Worm (Caenorhabditis elegans) whole organism, late embryonic: ENCODE data around the gene ceh-38.

Experiments used
- C08G9.2 ChIP-seq: sonication (generic microtip); optimal IDR thresholded peaks from 2 replicates; lab custom pipeline; 2016; ENCODE audit warnings: mild to moderate bottlenecking, missing genetic modification characterization, moderate library complexity, missing compliant biosample characterization
- C38D4.7 ChIP-seq: fragments of 200-800 bp; sonication (Bioruptor generic); optimal IDR thresholded peaks from 2 replicates; lab custom pipeline; 2018; ENCODE audit warnings: mild to moderate bottlenecking, missing genetic modification characterization, moderate library complexity, missing compliant biosample characterization
- F13H6.1 ChIP-seq: sonication (generic microtip); optimal IDR thresholded peaks from 2 replicates; lab custom pipeline; 2016; ENCODE audit warnings: missing genetic modification characterization, missing compliant biosample characterization
- K02D7.2 ChIP-seq: sonication (generic microtip); optimal IDR thresholded peaks from 2 replicates; lab custom pipeline; 2017; ENCODE audit warnings: mild to moderate bottlenecking, missing genetic modification characterization, missing compliant biosample characterization
- T23F11.4 ChIP-seq: fragments of 200-800 bp; sonication (Bioruptor generic); optimal IDR thresholded peaks from 2 replicates; lab custom pipeline; 2018; ENCODE audit warnings: mild to moderate bottlenecking, missing genetic modification characterization, missing compliant biosample characterization
- ceh-14 ChIP-seq: sonication (generic microtip); optimal IDR thresholded peaks from 2 replicates; lab custom pipeline; 2016; ENCODE audit warnings: missing genotype, missing genetic modification characterization, missing compliant biosample characterization
- ceh-18 ChIP-seq: sonication (generic microtip); optimal IDR thresholded peaks from 2 replicates; lab custom pipeline; 2016; ENCODE audit warnings: missing genetic modification characterization, missing compliant biosample characterization
- ceh-2 ChIP-seq: sonication (generic microtip); optimal IDR thresholded peaks from 2 replicates; lab custom pipeline; 2016; ENCODE audit warnings: missing genotype, missing genetic modification characterization, missing compliant biosample characterization
- ceh-24 ChIP-seq: sonication (generic microtip); optimal IDR thresholded peaks from 2 replicates; lab custom pipeline; 2016; ENCODE audit warnings: mild to moderate bottlenecking, missing genetic modification characterization, missing compliant biosample characterization
- ceh-31 ChIP-seq: sonication (generic microtip); optimal IDR thresholded peaks from 2 replicates; lab custom pipeline; 2016; ENCODE audit warnings: missing genetic modification characterization, missing compliant biosample characterization
- ceh-34 ChIP-seq: sonication (generic microtip); optimal IDR thresholded peaks from 2 replicates; lab custom pipeline; 2016; ENCODE audit warnings: mild to moderate bottlenecking, missing genetic modification characterization, missing compliant biosample characterization
- ceh-48 ChIP-seq: sonication (generic microtip); optimal IDR thresholded peaks from 2 replicates; lab custom pipeline; 2016; ENCODE audit warnings: missing genetic modification characterization, inconsistent platforms, missing compliant biosample characterization
- ceh-9 ChIP-seq: sonication (generic microtip); optimal IDR thresholded peaks from 2 replicates; lab custom pipeline; 2016; ENCODE audit warnings: mild to moderate bottlenecking, missing genetic modification characterization, inconsistent platforms, missing compliant biosample characterization
- dmd-4 ChIP-seq: sonication (generic microtip); optimal IDR thresholded peaks from 2 replicates; lab custom pipeline; 2016; ENCODE audit warnings: borderline replicate concordance, missing genetic modification characterization, missing compliant biosample characterization
- elt-2 ChIP-seq: sonication (generic microtip); optimal IDR thresholded peaks from 2 replicates; lab custom pipeline; 2016; ENCODE audit warnings: missing genetic modification reagents, missing genetic modification characterization, missing compliant biosample characterization
- elt-4 ChIP-seq: sonication (generic microtip); optimal IDR thresholded peaks from 2 replicates; lab custom pipeline; 2016; ENCODE audit warnings: missing genetic modification characterization, missing compliant biosample characterization
- ets-4 ChIP-seq: sonication (generic microtip); optimal IDR thresholded peaks from 2 replicates; lab custom pipeline; 2016; ENCODE audit warnings: missing genetic modification characterization, missing compliant biosample characterization
- eyg-1 ChIP-seq: sonication (generic microtip); optimal IDR thresholded peaks from 2 replicates; lab custom pipeline; 2016; ENCODE audit warnings: missing genotype, missing genetic modification characterization, missing compliant biosample characterization
- fkh-6 ChIP-seq: sonication (generic microtip); optimal IDR thresholded peaks from 2 replicates; lab custom pipeline; 2016; ENCODE audit warnings: missing genetic modification characterization, missing compliant biosample characterization
- gmeb-2 ChIP-seq: sonication (generic microtip); optimal IDR thresholded peaks from 2 replicates; lab custom pipeline; 2016; ENCODE audit warnings: missing genetic modification characterization, inconsistent platforms, missing compliant biosample characterization
- hlh-13 ChIP-seq: fragments of 200-800 bp; sonication (Bioruptor generic); optimal IDR thresholded peaks from 2 replicates; lab custom pipeline; 2018; ENCODE audit warnings: mild to moderate bottlenecking, missing genetic modification characterization, missing compliant biosample characterization
- hlh-15 ChIP-seq: sonication (generic microtip); optimal IDR thresholded peaks from 2 replicates; lab custom pipeline; 2016; ENCODE audit warnings: missing genetic modification characterization, missing compliant biosample characterization
- hlh-6 ChIP-seq: sonication (generic microtip); optimal IDR thresholded peaks from 2 replicates; lab custom pipeline; 2016; ENCODE audit warnings: missing genotype, missing genetic modification characterization, missing compliant biosample characterization
- hlh-8 ChIP-seq: sonication (generic microtip); optimal IDR thresholded peaks from 2 replicates; lab custom pipeline; 2016; ENCODE audit warnings: missing genotype, missing genetic modification characterization, missing compliant biosample characterization
- lim-6 ChIP-seq: sonication (generic microtip); optimal IDR thresholded peaks from 2 replicates; lab custom pipeline; 2016; ENCODE audit warnings: missing genetic modification characterization, missing compliant biosample characterization
- lin-11 ChIP-seq: fragments of 200-800 bp; sonication (Bioruptor generic); optimal IDR thresholded peaks from 2 replicates; lab custom pipeline; 2018; ENCODE audit warnings: mild to moderate bottlenecking, missing genetic modification characterization, missing compliant biosample characterization
- mec-3 ChIP-seq: sonication (generic microtip); optimal IDR thresholded peaks from 2 replicates; lab custom pipeline; 2016; ENCODE audit warnings: borderline replicate concordance, missing genetic modification characterization, missing compliant biosample characterization
- nfya-1 ChIP-seq: sonication (generic microtip); optimal IDR thresholded peaks from 2 replicates; lab custom pipeline; 2017; ENCODE audit warnings: missing genetic modification characterization, mild to moderate bottlenecking, missing compliant biosample characterization, antibody characterized with exemption, moderate library complexity
- nhr-232 ChIP-seq: sonication (generic microtip); optimal IDR thresholded peaks from 2 replicates; lab custom pipeline; 2016; ENCODE audit warnings: missing genetic modification characterization, missing compliant biosample characterization
- pat-9 ChIP-seq: fragments of 200-800 bp; sonication (Bioruptor generic); optimal IDR thresholded peaks from 2 replicates; lab custom pipeline; 2018; ENCODE audit warnings: mild to moderate bottlenecking, missing genetic modification characterization, moderate library complexity, missing compliant biosample characterization
- pqm-1 ChIP-seq: sonication (generic microtip); optimal IDR thresholded peaks from 2 replicates; lab custom pipeline; 2016; ENCODE audit warnings: missing genetic modification characterization, missing compliant biosample characterization
- ref-2 ChIP-seq: sonication (generic microtip); optimal IDR thresholded peaks from 2 replicates; lab custom pipeline; 2016; ENCODE audit warnings: missing genetic modification characterization, missing compliant biosample characterization
- rnt-1 ChIP-seq: sonication (generic microtip); optimal IDR thresholded peaks from 2 replicates; lab custom pipeline; 2016; ENCODE audit warnings: missing genetic modification characterization, missing compliant biosample characterization
- sdc-2 ChIP-seq: sonication (generic microtip); optimal IDR thresholded peaks from 2 replicates; lab custom pipeline; 2016; ENCODE audit warnings: missing genotype, missing genetic modification characterization, missing compliant biosample characterization
- sox-2 ChIP-seq: fragments of 200-800 bp; sonication (Bioruptor generic); IDR thresholded peaks from 2 replicates; pipeline ENCODE4 v1.3.6; 2022; ENCODE audit warnings: missing genetic modification reagents, missing genetic modification characterization, missing compliant biosample characterization
- tbx-2 ChIP-seq: sonication (generic microtip); optimal IDR thresholded peaks from 2 replicates; lab custom pipeline; 2016; ENCODE audit warnings: missing genetic modification characterization, missing compliant biosample characterization
- unc-3 ChIP-seq, 2 experiments: fragments of 200-800 bp in 1 of 2; sonication (Bioruptor generic) in 1 of 2; sonication (generic microtip) in 1 of 2; conservative IDR thresholded peaks in 1 of 2; optimal IDR thresholded peaks in 1 of 2; 2 replicates each; pipeline versions ENCODE4 v1.3.6 to Lab custom; 2016 to 2022; ENCODE audit warnings: missing compliant biosample characterization in 2 of 2, missing genetic modification characterization in 2 of 2, missing genetic modification reagents in 1 of 2
- unc-42 ChIP-seq: sonication (generic microtip); optimal IDR thresholded peaks from 2 replicates; lab custom pipeline; 2016; ENCODE audit warnings: missing genotype, missing genetic modification characterization, missing compliant biosample characterization
- unc-55 ChIP-seq: sonication (generic microtip); optimal IDR thresholded peaks from 2 replicates; lab custom pipeline; 2017; ENCODE audit warnings: missing biosample characterization, missing genetic modification reagents, missing genetic modification characterization
- unc-86 ChIP-seq: sonication (generic microtip); optimal IDR thresholded peaks from 2 replicates; lab custom pipeline; 2016; ENCODE audit warnings: missing genetic modification characterization, missing compliant biosample characterization

ceh-38 gene

DNA sequence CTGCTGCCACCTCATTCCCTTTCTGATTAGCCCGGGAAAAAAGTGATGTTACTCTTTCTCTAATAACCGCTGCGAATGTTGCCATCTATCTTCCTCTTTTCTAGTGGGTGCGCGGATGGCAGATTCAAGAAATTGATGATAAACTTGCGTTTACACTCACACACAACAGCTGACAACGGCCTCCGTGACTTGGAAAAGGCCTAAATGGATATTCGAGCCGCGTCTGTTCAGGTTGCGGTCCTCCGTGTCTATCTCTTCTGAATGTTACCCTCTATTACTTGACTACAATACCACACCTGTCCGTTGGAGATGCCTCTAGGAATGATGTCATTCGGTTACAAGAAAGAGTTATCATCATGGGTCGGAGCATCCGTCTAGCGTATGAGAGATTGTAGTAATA, 14.8 kb upstream of the ceh-38 start:
- TF ChIP-seq pat-9 (tag; lab: Kevin White, UChicago) (no peak), ceh-31 (no peak), rnt-1 (tag; lab: Kevin White, UChicago) (no peak), pqm-1 (tag; lab: Kevin White, UChicago) (no peak)

DNA sequence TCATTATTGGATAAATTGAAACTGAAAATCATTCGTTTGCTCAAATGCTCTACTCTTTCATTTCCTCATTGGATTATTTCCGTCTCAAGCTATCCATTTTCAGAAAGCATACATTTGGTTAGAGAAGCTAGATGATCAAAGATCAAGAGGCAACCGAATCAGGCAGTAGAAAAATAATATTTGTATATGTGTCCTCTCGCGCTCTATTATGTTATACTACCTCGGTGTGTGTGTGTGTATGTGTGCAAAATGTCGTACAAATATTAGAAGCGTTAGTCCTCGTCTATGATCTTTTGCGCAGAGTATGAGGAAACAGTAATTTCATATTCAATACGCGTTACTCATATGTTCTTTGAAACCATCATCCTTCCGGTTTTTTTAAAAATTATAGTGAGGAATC, 14.3 kb upstream of the ceh-38 start:
- TF ChIP-seq dmd-4 (tag; lab: Kevin White, UChicago): no peak
- TF ChIP-seq tbx-2 (tag; lab: Kevin White, UChicago): peak; percentile 41
- no peak for TF ChIP-seq lim-6 (tag; lab: Kevin White, UChicago)
- TF ChIP-seq nhr-232 (tag; lab: Kevin White, UChicago): no peak
- no peak for TF ChIP-seq hlh-13 (GFP tag; lab: Kevin White, UChicago)
- TF ChIP-seq pat-9 (tag; lab: Kevin White, UChicago): no peak

DNA sequence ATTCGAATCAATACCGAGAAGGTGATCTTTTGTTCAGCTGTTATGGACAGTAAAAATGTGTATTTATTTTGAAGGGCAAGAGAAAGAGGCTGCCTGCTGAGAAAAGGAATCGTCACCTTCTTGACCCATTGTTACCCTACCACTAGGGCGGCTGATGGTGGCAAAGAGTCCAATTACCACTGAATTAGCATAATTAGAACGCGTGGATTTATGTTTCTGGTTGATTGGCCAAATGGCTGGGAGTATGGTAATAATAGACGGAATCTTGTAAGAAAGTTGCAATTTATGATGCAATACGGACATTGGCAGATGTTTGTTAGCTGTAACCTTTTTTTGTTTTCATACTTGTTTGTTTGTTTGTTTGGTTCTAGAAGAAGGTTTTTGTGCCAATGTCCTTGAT, 11.5 kb upstream of the ceh-38 start:
- TF ChIP-seq ceh-34 (tag; lab: Kevin White, UChicago) (peak; percentile 14), ets-4 (tag; lab: Kevin White, UChicago) (no peak), tbx-2 (tag; lab: Kevin White, UChicago) (no peak), T23F11.4 (no peak), ceh-31 (peak; percentile 71), unc-42 (tag; lab: Kevin White, UChicago) (peak; percentile 9), unc-55 (GFP tag; lab: Kevin White, UChicago) (no peak), sox-2 (GFP tag; lab: Robert Waterston, UW) (peak; percentile 63; the same call in 1 of the 2 replicates), ceh-14 (tag; lab: Kevin White, UChicago) (no peak), ref-2 (tag; lab: Kevin White, UChicago) (peak; percentile 41), gmeb-2 (tag; lab: Kevin White, UChicago) (no peak), rnt-1 (tag; lab: Kevin White, UChicago) (no peak)

DNA sequence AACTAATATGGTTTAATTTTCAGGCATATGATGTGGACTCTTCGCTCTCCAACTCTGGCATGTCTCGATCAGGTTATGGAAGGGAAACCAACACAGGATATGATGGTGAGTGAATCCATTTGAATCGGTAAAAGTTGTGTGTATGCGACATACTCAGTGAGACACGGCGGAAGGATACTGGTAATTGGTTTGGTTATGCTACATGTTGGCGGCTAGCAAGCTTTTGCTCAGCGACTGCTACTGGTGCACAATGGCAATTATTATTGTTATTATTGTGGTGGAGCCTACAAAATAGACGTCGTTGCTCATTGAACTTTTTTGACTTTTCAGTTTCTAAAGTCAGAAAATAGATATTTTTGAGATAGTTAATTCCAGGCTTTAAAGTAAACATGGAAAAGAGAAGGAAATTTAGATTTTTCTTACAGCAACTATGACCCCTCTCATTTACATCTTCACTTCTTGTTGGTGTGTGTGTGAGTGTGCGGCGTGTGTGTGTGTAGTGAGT, 10.5 kb upstream of the ceh-38 start:
- TF ChIP-seq ceh-9 (tag; lab: Kevin White, UChicago) (no peak), nfya-1 (tag; lab: Kevin White, UChicago) (peak; percentile 1), unc-42 (tag; lab: Kevin White, UChicago) (peak; percentile 67), pqm-1 (tag; lab: Kevin White, UChicago) (no peak), ceh-24 (no peak), unc-86 (tag; lab: Kevin White, UChicago) (no peak), lim-6 (tag; lab: Kevin White, UChicago) (no peak), ceh-48 (tag; lab: Kevin White, UChicago) (no peak), elt-4 (tag; lab: Kevin White, UChicago) (no peak), hlh-15 (no peak), ceh-18 (tag; lab: Kevin White, UChicago) (no peak), hlh-6 (tag; lab: Kevin White, UChicago) (no peak), fkh-6 (tag; lab: Kevin White, UChicago) (no peak), lin-11 (no peak)

DNA sequence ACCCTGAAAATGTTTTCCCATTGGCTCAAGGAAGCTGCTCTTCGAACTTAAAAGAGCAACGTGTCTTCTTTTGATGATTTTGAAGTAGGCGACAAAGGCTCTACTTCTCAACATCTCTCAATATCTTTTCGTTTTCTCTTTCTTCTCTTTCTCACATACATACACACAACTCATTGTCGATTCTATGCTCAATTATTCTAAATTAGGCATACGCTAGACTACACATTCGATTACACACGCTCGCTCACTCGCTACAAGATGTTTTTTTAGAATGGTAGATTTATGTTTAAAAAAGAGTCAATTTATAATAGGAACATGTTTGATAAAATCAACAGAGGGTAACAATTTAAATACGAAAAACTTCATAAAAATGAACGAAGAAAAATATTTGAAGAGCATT, 9.8 kb upstream of the ceh-38 start:
- peak; percentile 59 for TF ChIP-seq ceh-31
- TF ChIP-seq mec-3: no peak

DNA sequence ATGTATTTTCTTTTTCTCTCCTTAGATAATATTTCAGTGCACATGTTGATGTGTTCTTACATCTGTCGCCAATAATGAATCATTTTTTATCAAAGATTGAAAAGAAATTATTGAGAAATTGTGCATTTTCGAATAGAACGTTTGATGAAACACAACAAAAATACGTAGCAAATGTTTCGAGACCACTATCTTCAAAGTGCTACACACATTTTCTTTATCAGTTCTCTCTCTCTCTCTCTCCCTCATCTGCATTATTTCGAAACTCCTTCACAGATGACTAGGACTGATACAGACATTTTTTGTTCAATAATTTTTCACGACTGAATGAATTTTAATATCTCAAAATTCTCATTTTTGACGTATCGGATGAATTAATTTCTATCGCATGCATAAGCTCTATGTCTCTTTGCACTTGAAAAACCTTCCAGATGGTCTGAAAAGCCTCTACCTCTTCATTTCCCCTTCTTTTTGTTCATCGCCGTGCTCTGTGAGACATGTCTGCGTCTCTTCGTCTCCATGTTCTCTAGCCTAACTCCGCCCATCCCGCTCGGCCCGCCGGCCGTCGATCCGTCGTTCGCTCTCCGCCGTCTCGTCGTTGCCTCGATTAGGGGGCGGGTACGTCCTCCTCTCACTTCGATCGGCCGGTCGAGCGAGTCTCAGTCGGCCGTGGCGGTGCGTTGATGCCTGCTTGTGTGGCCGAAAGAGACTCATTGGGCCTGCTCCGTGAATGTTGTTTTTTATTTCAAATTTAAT, 7.9 kb upstream of the ceh-38 start:
- TF ChIP-seq eyg-1: peak; percentile 15
- TF ChIP-seq C38D4.7 (GFP tag; lab: Kevin White, UChicago): peak; percentile 0
- TF ChIP-seq elt-2 (tag; lab: Kevin White, UChicago): peak; percentile 46
- TF ChIP-seq hlh-13 (GFP tag; lab: Kevin White, UChicago): no peak
- TF ChIP-seq sdc-2 (tag; lab: Kevin White, UChicago): peak; percentile 48
- peak; percentile 54 for TF ChIP-seq tbx-2 (tag; lab: Kevin White, UChicago)
- peak; percentile 56 for TF ChIP-seq ceh-34 (tag; lab: Kevin White, UChicago)
- TF ChIP-seq ceh-14 (tag; lab: Kevin White, UChicago): peak; percentile 59
- TF ChIP-seq C08G9.2 (tag; lab: Kevin White, UChicago): peak; percentile 58
- no peak for TF ChIP-seq hlh-8 (tag; lab: Kevin White, UChicago)
- peak; percentile 20 for TF ChIP-seq nhr-232 (tag; lab: Kevin White, UChicago)
- no peak for TF ChIP-seq unc-3 (GFP tag; conservative IDR thresholded peaks at IDR 0.05; lab: Robert Waterston, UW)
- no peak for TF ChIP-seq unc-3 (tag; optimal IDR thresholded peaks at IDR 0.05; lab: Kevin White, UChicago)
- TF ChIP-seq ceh-2: peak; percentile 39
- TF ChIP-seq F13H6.1: peak; percentile 18
- no peak for TF ChIP-seq K02D7.2
- no peak for TF ChIP-seq ceh-9 (tag; lab: Kevin White, UChicago)
- no peak for TF ChIP-seq sox-2 (GFP tag; lab: Robert Waterston, UW)
